Worm (Caenorhabditis elegans) whole organism, midembryonic: ENCODE results near the gene mlc-7.

Experiments used
- T22C8.4 ChIP-seq: fragments of 200-800 bp; sonication (Bioruptor generic); IDR thresholded peaks from 2 replicates; pipeline ENCODE4 v1.3.6; 2022; ENCODE audit warnings: missing genetic modification characterization, missing compliant biosample characterization
- cog-1 ChIP-seq: sonication (generic microtip); optimal IDR thresholded peaks from 2 replicates; lab custom pipeline; 2016; ENCODE audit warnings: missing genetic modification characterization, missing compliant biosample characterization
- flt-1 ChIP-seq: fragments of 200-800 bp; sonication (Bioruptor generic); IDR thresholded peaks from 2 replicates; pipeline ENCODE4 v1.3.6; 2022; ENCODE audit warnings: missing genetic modification characterization, missing compliant biosample characterization
- klf-2 ChIP-seq: fragments of 200-800 bp; sonication (Bioruptor generic); conservative IDR thresholded peaks from 2 replicates; pipeline ENCODE4 v1.3.6; 2022; ENCODE audit warnings: missing genetic modification reagents, missing genetic modification characterization, missing compliant biosample characterization
- med-1 ChIP-seq: sonication (generic microtip); optimal IDR thresholded peaks from 2 replicates; lab custom pipeline; 2017; ENCODE audit warnings: missing genetic modification characterization, mild to moderate bottlenecking, missing compliant biosample characterization, antibody characterized with exemption, missing genetic modification reagents; ENCODE audit not compliant: insufficient read depth
- ref-1 ChIP-seq: fragments of 200-800 bp; sonication (Bioruptor generic); conservative IDR thresholded peaks from 2 replicates; pipeline ENCODE4 v1.3.6; 2022; ENCODE audit warnings: missing genetic modification reagents, missing genetic modification characterization, missing compliant biosample characterization
- tab-1 ChIP-seq: fragments of 200-800 bp; sonication (Bioruptor generic); IDR thresholded peaks from 2 replicates; pipeline ENCODE4 v1.3.6; 2022; ENCODE audit warnings: missing genetic modification characterization, missing compliant biosample characterization
- ztf-23 ChIP-seq: fragments of 200-800 bp; sonication (Bioruptor generic); IDR thresholded peaks from 2 replicates; pipeline ENCODE4 v1.3.6; 2022; ENCODE audit warnings: missing genetic modification reagents, missing genetic modification characterization, missing compliant biosample characterization
- ztf-29 ChIP-seq: fragments of 200-800 bp; sonication (Bioruptor generic); IDR thresholded peaks from 2 replicates; pipeline ENCODE4 v1.3.6; 2022; ENCODE audit warnings: missing genetic modification reagents, missing genetic modification characterization, missing compliant biosample characterization

mlc-7 gene

ce11 chrIII:13762046-13762445 lies 10.8 kb downstream of the mlc-7 start, which contains the start of gene dbn-1:
dbn-1 (minus strand) TSS chrIII:13762069.
- TF ChIP-seq tab-1 (GFP tag; lab: Robert Waterston, UW): no peak
- no peak for TF ChIP-seq cog-1
- no peak for TF ChIP-seq med-1 (GFP tag; lab: Kevin White, UChicago)
- no peak for TF ChIP-seq T22C8.4 (GFP tag; lab: Robert Waterston, UW)
- TF ChIP-seq ztf-29: no peak
- TF ChIP-seq klf-2 (GFP tag; lab: Robert Waterston, UW): no peak
- no peak for TF ChIP-seq ztf-23
- no peak for TF ChIP-seq ref-1 (GFP tag; lab: Robert Waterston, UW)
- no peak for TF ChIP-seq flt-1 (GFP tag; lab: Robert Waterston, UW)

- TF ChIP-seq tab-1 (GFP tag; lab: Robert Waterston, UW) (no peak), ztf-29 (no peak), ref-1 (GFP tag; lab: Robert Waterston, UW) (no peak), ztf-23 (no peak), klf-2 (GFP tag; lab: Robert Waterston, UW) (no peak), cog-1 (no peak), flt-1 (GFP tag; lab: Robert Waterston, UW) (no peak)
These were observed 12.2 kb downstream of the mlc-7 start for ce11 chrIII:13763260-13764112.

ce11 chrIII:13765782-13766181 lies 14.5 kb downstream of the mlc-7 start:
- TF ChIP-seq flt-1 (GFP tag; lab: Robert Waterston, UW): no peak
- no peak for TF ChIP-seq T22C8.4 (GFP tag; lab: Robert Waterston, UW)
- TF ChIP-seq ztf-23: no peak
- TF ChIP-seq ztf-29: no peak
- TF ChIP-seq tab-1 (GFP tag; lab: Robert Waterston, UW): no peak

ce11 chrIII:13766704-13767323 lies 15.6 kb downstream of the mlc-7 start:
- TF ChIP-seq ztf-23: no peak
- TF ChIP-seq med-1 (GFP tag; lab: Kevin White, UChicago): no peak
- no peak for TF ChIP-seq flt-1 (GFP tag; lab: Robert Waterston, UW)
- TF ChIP-seq ref-1 (GFP tag; lab: Robert Waterston, UW): no peak
- TF ChIP-seq ztf-29: no peak
- no peak for TF ChIP-seq cog-1
- no peak for TF ChIP-seq klf-2 (GFP tag; lab: Robert Waterston, UW)
- no peak for TF ChIP-seq tab-1 (GFP tag; lab: Robert Waterston, UW)
- TF ChIP-seq T22C8.4 (GFP tag; lab: Robert Waterston, UW): no peak

- TF ChIP-seq med-1 (GFP tag; lab: Kevin White, UChicago) (no peak), ztf-29 (no peak)
These were observed 16.9 kb downstream of the mlc-7 start, which contains the start of gene rml-1 for ce11 chrIII:13768074-13768662. rml-1 (minus strand) TSS chrIII:13768092.

ce11 chrIII:13770017-13770416 lies 18.8 kb downstream of the mlc-7 start:
- TF ChIP-seq tab-1 (GFP tag; lab: Robert Waterston, UW): no peak
- no peak for TF ChIP-seq klf-2 (GFP tag; lab: Robert Waterston, UW)
- TF ChIP-seq med-1 (GFP tag; lab: Kevin White, UChicago): no peak
- TF ChIP-seq T22C8.4 (GFP tag; lab: Robert Waterston, UW): no peak

- TF ChIP-seq ztf-29: peak; percentile 63; the same call in 1 of the 2 replicates
- TF ChIP-seq ztf-23: peak; percentile 65; the same call in 1 of the 2 replicates
- TF ChIP-seq med-1 (GFP tag; lab: Kevin White, UChicago): no peak
- 0 out of 2 replicates have a peak, but pooled peaks have one; percentile 64 for TF ChIP-seq flt-1 (GFP tag; lab: Robert Waterston, UW)
These were observed 19.9 kb downstream of the mlc-7 start, which contains the start of the genes cyk-4 and pdr-1 for ce11 chrIII:13771145-13771544. cyk-4 (minus strand) TSS chrIII:13771224. pdr-1 (plus strand) TSS chrIII:13771513.

ce11 chrIII:13772876-13773275 lies 21.6 kb downstream of the mlc-7 start, which contains the start of gene mdt-29:
mdt-29 (plus strand) TSS chrIII:13773176.
- TF ChIP-seq flt-1 (GFP tag; lab: Robert Waterston, UW): no peak

DNA sequence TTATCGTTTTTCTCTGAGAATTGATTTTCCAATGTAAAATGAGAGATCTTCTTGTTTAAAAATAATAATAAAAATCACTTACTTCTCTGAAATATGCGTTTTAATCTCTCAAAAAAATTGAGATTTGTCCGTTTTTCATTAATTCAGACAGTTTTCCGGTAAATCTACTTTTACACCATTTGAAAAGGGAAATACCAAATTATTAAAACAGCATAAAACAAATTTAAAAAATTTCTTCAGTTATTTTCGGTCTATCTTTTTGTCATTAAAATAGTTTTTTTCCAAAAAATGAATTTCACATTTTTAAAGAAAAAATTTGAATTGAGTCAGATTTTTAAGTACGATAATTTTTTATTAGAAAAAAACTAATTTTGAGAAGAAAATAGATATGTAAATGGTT lies 27.6 kb downstream of the mlc-7 start:
- TF ChIP-seq med-1 (GFP tag; lab: Kevin White, UChicago) (no peak), tab-1 (GFP tag; lab: Robert Waterston, UW) (no peak), cog-1 (no peak), T22C8.4 (GFP tag; lab: Robert Waterston, UW) (no peak), ztf-23 (no peak), klf-2 (GFP tag; lab: Robert Waterston, UW) (no peak), ref-1 (GFP tag; lab: Robert Waterston, UW) (no peak), flt-1 (GFP tag; lab: Robert Waterston, UW) (no peak), ztf-29 (no peak)
